Fruit fly (Drosophila melanogaster) whole organism, embryonic: Measurements from ENCODE around the gene alpha4GT2.

Experiments used
- Awh ChIP-seq: fragments of 200-800 bp; sonication (Bioruptor generic); IDR thresholded peaks from 2 replicates; pipeline ENCODE4, ENCODE4 v1.3.6; 2022; ENCODE audit warnings: missing biosample characterization, missing genetic modification characterization
- B-H2 ChIP-seq: fragments of 200-800 bp; sonication (Bioruptor generic); optimal IDR thresholded peaks from 2 replicates; lab custom pipeline; 2018; ENCODE audit warnings: missing biosample characterization, mild to moderate bottlenecking, missing genetic modification characterization
- CG10431 ChIP-seq: fragments of 200-800 bp; sonication (Bioruptor generic); optimal IDR thresholded peaks from 3 replicates; lab custom pipeline; 2018; ENCODE audit warnings: missing biosample characterization, mild to moderate bottlenecking, missing genetic modification characterization
- CG13424 ChIP-seq: fragments of 200-800 bp; sonication (Bioruptor generic); optimal IDR thresholded peaks from 2 replicates; lab custom pipeline; 2019; ENCODE audit warnings: missing biosample characterization, mild to moderate bottlenecking, missing genetic modification characterization, moderate library complexity
- CG2116 ChIP-seq: fragments of 200-800 bp; sonication (Bioruptor generic); optimal IDR thresholded peaks from 3 replicates; lab custom pipeline; 2018; ENCODE audit warnings: missing biosample characterization, mild to moderate bottlenecking, missing genetic modification characterization
- CG2202 ChIP-seq: fragments of 200-800 bp; sonication (Bioruptor generic); optimal IDR thresholded peaks from 2 replicates; lab custom pipeline; 2018; ENCODE audit warnings: missing biosample characterization, mild to moderate bottlenecking, missing genetic modification characterization
- CG2889 ChIP-seq: fragments of 200-800 bp; sonication (Bioruptor generic); IDR thresholded peaks from 3 replicates; pipeline ENCODE4 v1.3.6; 2022; ENCODE audit warnings: missing biosample characterization, missing genetic modification characterization
- CG34376 ChIP-seq: fragments of 200-800 bp; sonication (Bioruptor generic); optimal IDR thresholded peaks from 2 replicates; lab custom pipeline; 2018; ENCODE audit warnings: missing biosample characterization, mild to moderate bottlenecking, missing genetic modification characterization
- CG4820 ChIP-seq: fragments of 200-800 bp; sonication (Bioruptor generic); optimal IDR thresholded peaks from 3 replicates; lab custom pipeline; 2016; ENCODE audit warnings: missing biosample characterization, missing genetic modification characterization
- CG6272 ChIP-seq: fragments of 200-800 bp; sonication (Bioruptor generic); IDR thresholded peaks from 2 replicates; pipeline ENCODE4 v1.3.6; 2022; ENCODE audit warnings: missing biosample characterization, missing genetic modification characterization
- CG6791 ChIP-seq: fragments of 200-800 bp; sonication (Bioruptor generic); IDR thresholded peaks from 3 replicates; pipeline ENCODE4 v1.3.6; 2022; ENCODE audit warnings: missing biosample characterization, missing genetic modification characterization; ENCODE audit not compliant: partially characterized antibody
- CG7963 ChIP-seq: fragments of 200-800 bp; sonication (Bioruptor generic); IDR thresholded peaks from 3 replicates; pipeline ENCODE4 v1.3.6; 2022; ENCODE audit warnings: missing biosample characterization, missing genetic modification characterization; ENCODE audit not compliant: partially characterized antibody
- CG9215 ChIP-seq: fragments of 200-800 bp; sonication (Bioruptor generic); IDR thresholded peaks from 2 replicates; pipeline ENCODE4 v1.3.6; 2022; ENCODE audit warnings: missing biosample characterization, missing genetic modification characterization
- CG9876 ChIP-seq: fragments of 200-800 bp; sonication (Bioruptor generic); optimal IDR thresholded peaks from 2 replicates; lab custom pipeline; 2016; ENCODE audit warnings: missing biosample characterization, missing genetic modification characterization
- CTCF ChIP-seq: fragments of 200-800 bp; sonication (Bioruptor generic); optimal IDR thresholded peaks from 2 replicates; lab custom pipeline; 2017; ENCODE audit warnings: missing biosample characterization, mild to moderate bottlenecking, missing genetic modification characterization, moderate library complexity
- D19B ChIP-seq: fragments of 200-800 bp; sonication (Bioruptor generic); optimal IDR thresholded peaks from 2 replicates; lab custom pipeline; 2017; ENCODE audit warnings: missing biosample characterization, mild to moderate bottlenecking, missing genetic modification characterization
- Dip2 ChIP-seq: fragments of 200-800 bp; sonication (Bioruptor generic); IDR thresholded peaks from 2 replicates; pipeline ENCODE4 v1.3.6; 2022; ENCODE audit warnings: missing biosample characterization, missing genetic modification characterization
- Dll ChIP-seq: fragments of 200-800 bp; sonication (Bioruptor generic); IDR thresholded peaks from 4 replicates; pipeline ENCODE4 v1.3.6; 2022; ENCODE audit warnings: missing biosample characterization, missing genetic modification characterization; ENCODE audit not compliant: partially characterized antibody
- Doc2 ChIP-seq: fragments of 200-800 bp; sonication (Bioruptor generic); IDR thresholded peaks from 2 replicates; pipeline ENCODE4 v1.3.6; 2022; ENCODE audit warnings: missing biosample characterization, missing genetic modification characterization
- MBD-R2 ChIP-seq: fragments of 200-800 bp; sonication (Bioruptor generic); IDR thresholded peaks from 2 replicates; pipeline ENCODE4 v1.3.6; 2022; ENCODE audit warnings: missing biosample characterization, missing genetic modification characterization
- Mrtf ChIP-seq: fragments of 200-800 bp; sonication (Bioruptor generic); IDR thresholded peaks from 3 replicates; pipeline ENCODE4 v1.3.6; 2022; ENCODE audit warnings: missing biosample characterization, missing genetic modification characterization
- Neu2 ChIP-seq: fragments of 200-800 bp; sonication (Bioruptor generic); optimal IDR thresholded peaks from 3 replicates; lab custom pipeline; 2016; ENCODE audit warnings: missing biosample characterization, missing genetic modification characterization, borderline replicate concordance
- Poxn ChIP-seq: fragments of 200-800 bp; sonication (Bioruptor generic); IDR thresholded peaks from 2 replicates; pipeline ENCODE4 v1.3.6; 2022; ENCODE audit warnings: missing biosample characterization, missing genetic modification characterization
- Ptx1 ChIP-seq: fragments of 200-800 bp; sonication (Bioruptor generic); IDR thresholded peaks from 2 replicates; pipeline ENCODE4 v1.3.6; 2022; ENCODE audit warnings: missing biosample characterization, missing genetic modification characterization
- Rfx ChIP-seq: fragments of 200-800 bp; sonication (Bioruptor generic); IDR thresholded peaks from 2 replicates; pipeline ENCODE4 v1.3.6; 2022; ENCODE audit warnings: missing biosample characterization, missing genetic modification characterization
- Taf1 ChIP-seq: fragments of 200-800 bp; sonication (Bioruptor generic); IDR thresholded peaks from 2 replicates; pipeline ENCODE4 v1.3.6; 2022; ENCODE audit warnings: missing biosample characterization, missing genetic modification characterization
- ab ChIP-seq: fragments of 200-800 bp; sonication (Bioruptor generic); optimal IDR thresholded peaks from 2 replicates; lab custom pipeline; 2016; ENCODE audit warnings: missing biosample characterization, missing genetic modification characterization
- bbx ChIP-seq: fragments of 200-800 bp; sonication (Bioruptor generic); IDR thresholded peaks from 2 replicates; pipeline ENCODE4 v1.3.6; 2022; ENCODE audit warnings: missing biosample characterization, missing genetic modification characterization; ENCODE audit not compliant: partially characterized antibody
- caup ChIP-seq: fragments of 200-800 bp; sonication (Bioruptor generic); optimal IDR thresholded peaks from 3 replicates; lab custom pipeline; 2017; ENCODE audit warnings: missing biosample characterization, mild to moderate bottlenecking, missing genetic modification characterization, moderate library complexity; ENCODE audit not compliant: severe bottlenecking
- chinmo ChIP-seq: fragments of 200-800 bp; sonication (Bioruptor generic); IDR thresholded peaks from 4 replicates; pipeline ENCODE4 v1.3.6; 2022; ENCODE audit warnings: missing biosample characterization, missing genetic modification characterization; ENCODE audit not compliant: partially characterized antibody
- corto ChIP-seq: fragments of 200-800 bp; sonication (Bioruptor generic); optimal IDR thresholded peaks from 2 replicates; lab custom pipeline; 2016; ENCODE audit warnings: missing biosample characterization, mild to moderate bottlenecking, missing genetic modification characterization, moderate library complexity
- crc ChIP-seq: fragments of 200-800 bp; sonication (Bioruptor generic); optimal IDR thresholded peaks from 2 replicates; lab custom pipeline; 2016; ENCODE audit warnings: missing biosample characterization, missing genetic modification characterization
- ewg ChIP-seq: fragments of 200-800 bp; sonication (Bioruptor generic); optimal IDR thresholded peaks from 3 replicates; lab custom pipeline; 2017; ENCODE audit warnings: mild to moderate bottlenecking, missing biosample characterization, missing genetic modification reagents, missing genetic modification characterization
- fd102C ChIP-seq: fragments of 200-800 bp; sonication (Bioruptor generic); optimal IDR thresholded peaks from 2 replicates; lab custom pipeline; 2018; ENCODE audit warnings: missing biosample characterization, mild to moderate bottlenecking, missing genetic modification characterization, moderate library complexity
- gcm ChIP-seq: fragments of 200-800 bp; sonication (Bioruptor generic); optimal IDR thresholded peaks from 2 replicates; lab custom pipeline; 2019; ENCODE audit warnings: missing biosample characterization, mild to moderate bottlenecking, missing genetic modification characterization, moderate library complexity
- gfzf ChIP-seq: fragments of 200-800 bp; sonication (Bioruptor generic); optimal IDR thresholded peaks from 2 replicates; lab custom pipeline; 2016; ENCODE audit warnings: missing biosample characterization, mild to moderate bottlenecking, missing genetic modification characterization, moderate library complexity
- grau ChIP-seq: fragments of 200-800 bp; optimal IDR thresholded peaks from 3 replicates; lab custom pipeline; 2019; ENCODE audit warnings: missing biosample characterization, mild to moderate bottlenecking, missing genetic modification characterization, moderate library complexity
- hbn ChIP-seq: fragments of 200-800 bp; sonication (Bioruptor generic); IDR thresholded peaks from 2 replicates; pipeline ENCODE4 v1.3.6; 2022; ENCODE audit warnings: missing biosample characterization, missing genetic modification characterization; ENCODE audit not compliant: partially characterized antibody
- ind ChIP-seq: fragments of 200-800 bp; sonication (Bioruptor generic); optimal IDR thresholded peaks from 3 replicates; lab custom pipeline; 2016; ENCODE audit warnings: missing biosample characterization, missing genetic modification characterization
- kay ChIP-seq: fragments of 200-800 bp; sonication (Bioruptor generic); optimal IDR thresholded peaks from 2 replicates; lab custom pipeline; 2016; ENCODE audit warnings: missing biosample characterization, missing genetic modification characterization
- lab ChIP-seq: fragments of 200-800 bp; sonication (Bioruptor generic); optimal IDR thresholded peaks from 3 replicates; lab custom pipeline; 2017; ENCODE audit warnings: missing biosample characterization, missing genetic modification characterization, mild to moderate bottlenecking, moderate library complexity, missing genetic modification reagents
- lov ChIP-seq, 2 experiments: fragments of 200-800 bp in 1 of 2; fragments of >200 bp in 1 of 2; sonication (Bioruptor generic) in 1 of 2; IDR thresholded peaks in 1 of 2; optimal IDR thresholded peaks in 1 of 2; 2 replicates in 1 of 2; 3 replicates in 1 of 2; pipeline versions ENCODE4 v1.3.6 to Lab custom; 2017 to 2022; ENCODE audit warnings: missing biosample characterization in 1 of 2, missing genetic modification characterization in 1 of 2
- nau ChIP-seq: fragments of 200-800 bp; sonication (Bioruptor generic); optimal IDR thresholded peaks from 3 replicates; lab custom pipeline; 2017; ENCODE audit warnings: missing biosample characterization, mild to moderate bottlenecking, missing genetic modification characterization, missing genetic modification reagents
- org-1 ChIP-seq: fragments of 200-800 bp; sonication (Bioruptor generic); optimal IDR thresholded peaks from 2 replicates; lab custom pipeline; 2017; ENCODE audit warnings: missing biosample characterization, missing genetic modification characterization
- p53 ChIP-seq: fragments of 200-800 bp; sonication (Bioruptor generic); optimal IDR thresholded peaks from 2 replicates; lab custom pipeline; 2016; ENCODE audit warnings: missing biosample characterization, missing genetic modification characterization
- pan ChIP-seq, 4 experiments: fragments of >200 bp in 3 of 4; fragments of 200-800 bp in 1 of 4; sonication (Bioruptor generic) in 1 of 4; optimal IDR thresholded peaks in 3 of 4; IDR thresholded peaks in 1 of 4; 2 replicates each; pipeline versions ENCODE4 v1.3.6 to Lab custom; 2017 to 2022; ENCODE audit warnings: missing biosample characterization in 2 of 4, missing genetic modification characterization in 2 of 4, mixed read lengths in 1 of 4
- prd ChIP-seq, 3 experiments: fragments of >200 bp in 2 of 3; fragments of 200-800 bp in 1 of 3; sonication (Bioruptor generic) in 1 of 3; optimal IDR thresholded peaks in 2 of 3; IDR thresholded peaks in 1 of 3; 2 replicates in 2 of 3; 3 replicates in 1 of 3; pipeline versions ENCODE4 v1.3.6 to Lab custom; 2017 to 2022; ENCODE audit warnings: missing biosample characterization in 1 of 3, missing genetic modification characterization in 1 of 3
- ranshi ChIP-seq: fragments of 200-800 bp; sonication (Bioruptor generic); IDR thresholded peaks from 2 replicates; pipeline ENCODE4 v1.3.6; 2022; ENCODE audit warnings: missing biosample characterization, missing genetic modification characterization
- sens ChIP-seq: fragments of 200-800 bp; sonication (Bioruptor generic); peaks from one replicate; lab custom pipeline; 2016; ENCODE audit warnings: missing biosample characterization, missing genetic modification characterization

The alpha4GT2 gene

DNA sequence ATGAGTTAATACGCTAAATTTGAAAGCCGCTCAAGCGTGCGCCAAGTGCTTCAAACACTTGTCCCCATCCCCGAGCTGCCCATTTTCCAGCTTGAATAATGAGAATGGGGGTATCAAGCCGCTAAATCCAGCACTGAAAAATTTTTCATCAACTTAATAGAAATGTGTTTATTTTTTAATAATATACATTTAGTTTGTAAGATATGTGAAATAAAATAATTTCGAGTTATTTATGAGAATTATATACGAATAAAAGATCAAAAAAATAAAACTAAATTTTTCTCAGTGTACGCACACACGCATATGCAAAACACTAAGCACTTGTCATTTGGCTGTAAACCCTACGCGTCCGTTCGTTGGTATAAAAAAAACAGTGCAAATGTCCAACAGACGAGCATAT, 22.8 kb downstream of the alpha4GT2 start (continued):
- TF ChIP-seq p53 (GFP tag; lab: Kevin White, UChicago), result no peak
- no peak for TF ChIP-seq CG7963 (GFP tag; lab: Robert Waterston, UW)
- no peak for TF ChIP-seq bbx (GFP tag; lab: Robert Waterston, UW)
- no peak for TF ChIP-seq CG6791 (GFP tag; lab: Robert Waterston, UW)
- TF ChIP-seq ewg (GFP tag; lab: Kevin White, UChicago), result peak; percentile 12
- peak; percentile 16; the same call in 1 of the 2 replicates for TF ChIP-seq ranshi (GFP tag; lab: Robert Waterston, UW)
- TF ChIP-seq CG13424 (tag; lab: Kevin White, UChicago), result peak; percentile 18
- TF ChIP-seq D19B, result no peak
- no peak for TF ChIP-seq sens (GFP tag; lab: Kevin White, UChicago)
- TF ChIP-seq gcm, result no peak
- no peak for TF ChIP-seq fd102C (GFP tag; lab: Kevin White, UChicago)
- peak; percentile 16; the same call in 1 of the 2 replicates for TF ChIP-seq Ptx1 (GFP tag; lab: Robert Waterston, UW)
- TF ChIP-seq CG10431, result no peak
- no peak for TF ChIP-seq hbn
- no peak for TF ChIP-seq chinmo (GFP tag; lab: Robert Waterston, UW)
- no peak for TF ChIP-seq crc
- TF ChIP-seq CG4820 (GFP tag; lab: Kevin White, UChicago), result no peak
- TF ChIP-seq Taf1 (GFP tag; lab: Robert Waterston, UW), result no peak
- no peak for TF ChIP-seq kay (GFP tag; lab: Kevin White, UChicago)
- TF ChIP-seq Poxn (GFP tag; lab: Robert Waterston, UW), result no peak
- TF ChIP-seq CG9876, result no peak
- peak; percentile 29 for TF ChIP-seq caup (GFP tag; lab: Kevin White, UChicago)
- TF ChIP-seq grau, result peak; percentile 32
- no peak for TF ChIP-seq Neu2 (GFP tag; lab: Kevin White, UChicago)
- no peak for TF ChIP-seq CG2202 (tag; lab: Kevin White, UChicago)
- TF ChIP-seq ab (GFP tag; lab: Kevin White, UChicago), result no peak
- no peak for TF ChIP-seq CTCF
- no peak for TF ChIP-seq CG6272
- 0 out of 2 replicates have a peak, but pooled peaks have one; percentile 12 for TF ChIP-seq CG9215 (GFP tag; lab: Robert Waterston, UW)
- no peak for TF ChIP-seq Mrtf (GFP tag; lab: Robert Waterston, UW)
- no peak for TF ChIP-seq lov (optimal IDR thresholded peaks at IDR 0.05; lab: Kevin White, UChicago)
- no peak for TF ChIP-seq lov (GFP tag; IDR thresholded peaks at IDR 0.05; lab: Robert Waterston, UW)
- TF ChIP-seq prd (optimal IDR thresholded peaks at IDR 0.05; lab: Kevin White, UChicago), result no peak
- no peak; the same call in 2 of the 3 replicates for TF ChIP-seq prd (GFP tag; IDR thresholded peaks at IDR 0.05; lab: Robert Waterston, UW)
- TF ChIP-seq lab (GFP tag; lab: Kevin White, UChicago), result peak; percentile 55
- TF ChIP-seq Awh (GFP tag; lab: Robert Waterston, UW), result no peak
- no peak for TF ChIP-seq Doc2 (GFP tag; lab: Robert Waterston, UW)
- no peak for TF ChIP-seq MBD-R2
- no peak for TF ChIP-seq CG2889
- no peak for TF ChIP-seq Dip2 (GFP tag; lab: Robert Waterston, UW)
- no peak for TF ChIP-seq nau (GFP tag; lab: Kevin White, UChicago)
- TF ChIP-seq Rfx (GFP tag; lab: Robert Waterston, UW), result peak; percentile 48; the same call in 1 of the 2 replicates
- no peak for TF ChIP-seq CG34376
- no peak for TF ChIP-seq corto
- TF ChIP-seq gfzf (GFP tag; lab: Kevin White, UChicago), result no peak
- no peak for TF ChIP-seq B-H2 (GFP tag; lab: Kevin White, UChicago)
- no peak for TF ChIP-seq Dll (GFP tag; lab: Robert Waterston, UW)
- no peak for TF ChIP-seq org-1 (GFP tag; lab: Kevin White, UChicago)
- TF ChIP-seq ind, result peak; percentile 5
- no peak for TF ChIP-seq pan (optimal IDR thresholded peaks at IDR 0.05; lab: Kevin White, UChicago)
- peak in 1 of 2 experiments; percentile 40 for TF ChIP-seq pan (GFP tag; optimal IDR thresholded peaks at IDR 0.05 in 1 of 2, IDR thresholded peaks at IDR 0.05 in 1 of 2)
- TF ChIP-seq CG2116, result no peak
